Fruit fly (Drosophila melanogaster) whole organism: ENCODE results near the gene CG6602.

Source experiments
- CG8478 ChIP-seq: fragments of >200 bp; optimal IDR thresholded peaks from 2 replicates; lab custom pipeline; 2018; ENCODE audit warnings: inconsistent platforms
- EcR ChIP-seq, 2 experiments: fragments of >200 bp; optimal IDR thresholded peaks; 2 replicates each; lab custom pipeline; 2017; ENCODE audit warnings: missing biosample characterization in 2 of 2, missing genetic modification characterization in 2 of 2, missing genetic modification reagents in 2 of 2
- pan ChIP-seq: fragments of >200 bp; optimal IDR thresholded peaks from 2 replicates; lab custom pipeline; 2017
- usp ChIP-seq: fragments of >200 bp; optimal IDR thresholded peaks from 2 replicates; lab custom pipeline; 2017; ENCODE audit warnings: missing biosample characterization, missing genetic modification characterization, mixed read lengths

dm6 chr3L:6033008-6033407 is 38.9 kb upstream of the CG6602 start:
- no peak for TF ChIP-seq CG8478
- TF ChIP-seq EcR (GFP tag; optimal IDR thresholded peaks at IDR 0.05; lab: Kevin White, UChicago): no peak
- TF ChIP-seq usp (GFP tag; lab: Kevin White, UChicago): no peak
- no peak for TF ChIP-seq pan (lab: Kevin White, UChicago)
